Worm (Caenorhabditis elegans) whole organism, mixed stage, embryonic: ENCODE measurements around the gene dyla-1.

Experiments used
- bed-3 ChIP-seq: fragments of 200-800 bp; sonication (Bioruptor generic); optimal IDR thresholded peaks from 3 replicates; lab custom pipeline; 2018; ENCODE audit warnings: mild to moderate bottlenecking, missing genetic modification characterization, moderate library complexity, missing compliant biosample characterization
- blmp-1 ChIP-seq: fragments of 150-350 bp; optimal IDR thresholded peaks from 2 replicates; lab custom pipeline; 2014; ENCODE audit warnings: missing biosample characterization, missing genetic modification characterization
- ceh-83 ChIP-seq: fragments of 200-800 bp; sonication (Bioruptor generic); optimal IDR thresholded peaks from 2 replicates; lab custom pipeline; 2018; ENCODE audit warnings: mild to moderate bottlenecking, missing genetic modification characterization, missing compliant biosample characterization
- ces-1 ChIP-seq: fragments of 150-350 bp; optimal IDR thresholded peaks from 2 replicates; lab custom pipeline; 2014; ENCODE audit warnings: missing biosample characterization, missing genetic modification reagents, missing genetic modification characterization
- lin-13 ChIP-seq: fragments of 150-350 bp; optimal IDR thresholded peaks from 2 replicates; lab custom pipeline; 2014; ENCODE audit warnings: missing biosample characterization, missing genetic modification characterization
- nhr-237 ChIP-seq: fragments of 150-350 bp; optimal IDR thresholded peaks from 2 replicates; lab custom pipeline; 2014; ENCODE audit warnings: missing biosample characterization, missing genetic modification characterization
- nhr-28 ChIP-seq: fragments of 150-350 bp; optimal IDR thresholded peaks from 2 replicates; lab custom pipeline; 2014; ENCODE audit warnings: missing biosample characterization, missing genetic modification characterization
- snpc-4 ChIP-seq: fragments of 150-350 bp; optimal IDR thresholded peaks from 2 replicates; lab custom pipeline; 2014; ENCODE audit warnings: missing biosample characterization, missing genetic modification characterization
- sptf-1 ChIP-seq: sonication (generic microtip); optimal IDR thresholded peaks from 2 replicates; lab custom pipeline; 2017; ENCODE audit warnings: mild to moderate bottlenecking, missing genetic modification characterization, moderate library complexity, missing compliant biosample characterization
- unc-120 ChIP-seq: sonication (generic microtip); optimal IDR thresholded peaks from 2 replicates; lab custom pipeline; 2017; ENCODE audit warnings: missing genetic modification characterization, missing compliant biosample characterization; ENCODE audit not compliant: poor library complexity, severe bottlenecking
- zip-8 ChIP-seq: fragments of 150-350 bp; optimal IDR thresholded peaks from 2 replicates; lab custom pipeline; 2014; ENCODE audit warnings: missing biosample characterization, missing genetic modification characterization
- ztf-11 ChIP-seq: fragments of 150-350 bp; optimal IDR thresholded peaks from 2 replicates; lab custom pipeline; 2014; ENCODE audit warnings: missing biosample characterization, missing genetic modification characterization

- TF ChIP-seq bed-3 (no peak), unc-120 (tag; lab: Kevin White, UChicago) (no peak), ces-1 (GFP tag; lab: Kevin White, UChicago) (no peak), nhr-28 (tag; lab: Kevin White, UChicago) (no peak), ztf-11 (tag; lab: Kevin White, UChicago) (no peak), lin-13 (tag; lab: Kevin White, UChicago) (no peak), nhr-237 (tag; lab: Kevin White, UChicago) (no peak), zip-8 (tag; lab: Kevin White, UChicago) (no peak), ceh-83 (GFP tag; lab: Kevin White, UChicago) (no peak), snpc-4 (tag; lab: Kevin White, UChicago) (no peak), blmp-1 (tag; lab: Kevin White, UChicago) (no peak), sptf-1 (tag; lab: Kevin White, UChicago) (no peak)
Measured at ce11 chrX:16826500-16826899, 14.3 kb upstream of the dyla-1 start.
